Fruit fly (Drosophila melanogaster) whole organism, embryonic: Measurements from ENCODE around the gene GstO3.

Experiments
- Antp ChIP-seq: fragments of 200-800 bp; sonication (Bioruptor generic); optimal IDR thresholded peaks from 3 replicates; lab custom pipeline; 2016; ENCODE audit warnings: missing biosample characterization, missing genetic modification characterization
- BtbVII ChIP-seq: fragments of 200-800 bp; sonication (Bioruptor generic); optimal IDR thresholded peaks from 3 replicates; lab custom pipeline; 2017; ENCODE audit warnings: missing biosample characterization, mild to moderate bottlenecking, missing genetic modification characterization
- CG10147 ChIP-seq: fragments of 200-800 bp; sonication (Bioruptor generic); optimal IDR thresholded peaks from 2 replicates; lab custom pipeline; 2019; ENCODE audit warnings: missing biosample characterization, mild to moderate bottlenecking, missing genetic modification characterization, moderate library complexity
- CG11504 ChIP-seq: fragments of 200-800 bp; sonication (Bioruptor generic); optimal IDR thresholded peaks from 3 replicates; lab custom pipeline; 2019; ENCODE audit warnings: missing biosample characterization, mild to moderate bottlenecking, missing genetic modification characterization, moderate library complexity
- CG11695 ChIP-seq: fragments of 200-800 bp; sonication (Bioruptor generic); IDR thresholded peaks from 3 replicates; pipeline ENCODE4 v1.3.6; 2022; ENCODE audit warnings: missing biosample characterization, missing genetic modification characterization
- CG12659 ChIP-seq: fragments of 200-800 bp; sonication (Bioruptor generic); optimal IDR thresholded peaks from 3 replicates; lab custom pipeline; 2017; ENCODE audit warnings: mild to moderate bottlenecking, missing biosample characterization, missing genetic modification reagents, missing genetic modification characterization
- CG12744 ChIP-seq: fragments of 200-800 bp; sonication (Bioruptor generic); optimal IDR thresholded peaks from 2 replicates; lab custom pipeline; 2016; ENCODE audit warnings: missing biosample characterization, missing genetic modification characterization
- CG13287 ChIP-seq: fragments of 200-800 bp; sonication (Bioruptor generic); IDR thresholded peaks from 2 replicates; pipeline ENCODE4 v1.3.6; 2022; ENCODE audit warnings: missing biosample characterization, missing genetic modification characterization; ENCODE audit not compliant: partially characterized antibody
- CG13624 ChIP-seq: fragments of 200-800 bp; sonication (Bioruptor generic); optimal IDR thresholded peaks from 2 replicates; lab custom pipeline; 2016; ENCODE audit warnings: missing biosample characterization, missing genetic modification characterization
- CG13894 ChIP-seq: fragments of 200-800 bp; sonication (Bioruptor generic); optimal IDR thresholded peaks from 3 replicates; lab custom pipeline; 2018; ENCODE audit warnings: missing biosample characterization, mild to moderate bottlenecking, missing genetic modification characterization, moderate library complexity
- CG15696 ChIP-seq: fragments of 200-800 bp; sonication (Bioruptor generic); optimal IDR thresholded peaks from 2 replicates; lab custom pipeline; 2019; ENCODE audit warnings: missing biosample characterization, mild to moderate bottlenecking, missing genetic modification characterization, moderate library complexity
- CG1602 ChIP-seq: fragments of 200-800 bp; sonication (Bioruptor generic); optimal IDR thresholded peaks from 3 replicates; lab custom pipeline; 2016; ENCODE audit warnings: missing biosample characterization, missing genetic modification characterization
- CG17385 ChIP-seq: fragments of 200-800 bp; sonication (Bioruptor generic); optimal IDR thresholded peaks from 3 replicates; lab custom pipeline; 2018; ENCODE audit warnings: missing biosample characterization, mild to moderate bottlenecking, missing genetic modification characterization
- CG17612 ChIP-seq: fragments of 200-800 bp; sonication (Bioruptor generic); IDR thresholded peaks from 2 replicates; pipeline ENCODE4 v1.3.6; 2022; ENCODE audit warnings: missing biosample characterization, missing genetic modification characterization
- CG2712 ChIP-seq: fragments of 200-800 bp; optimal IDR thresholded peaks from 3 replicates; lab custom pipeline; 2019; ENCODE audit warnings: missing biosample characterization, mild to moderate bottlenecking, missing genetic modification characterization, moderate library complexity
- CG30020 ChIP-seq: fragments of 200-800 bp; optimal IDR thresholded peaks from 2 replicates; lab custom pipeline; 2019; ENCODE audit warnings: missing biosample characterization, mild to moderate bottlenecking, missing genetic modification characterization, moderate library complexity
- CG32772 ChIP-seq: fragments of 200-800 bp; sonication (Bioruptor generic); IDR thresholded peaks from 2 replicates; pipeline ENCODE4 v1.3.6; 2022; ENCODE audit warnings: missing biosample characterization, missing genetic modification characterization
- CG33557 ChIP-seq: fragments of 200-800 bp; sonication (Bioruptor generic); optimal IDR thresholded peaks from 2 replicates; lab custom pipeline; 2019; ENCODE audit warnings: missing biosample characterization, mild to moderate bottlenecking, missing genetic modification characterization, moderate library complexity
- CG4328 ChIP-seq: fragments of 200-800 bp; sonication (Bioruptor generic); optimal IDR thresholded peaks from 3 replicates; lab custom pipeline; 2017; ENCODE audit warnings: missing biosample characterization, missing genetic modification reagents, missing genetic modification characterization
- CG6689 ChIP-seq: fragments of 200-800 bp; sonication (Bioruptor generic); IDR thresholded peaks from 2 replicates; pipeline ENCODE4 v1.3.6; 2022; ENCODE audit warnings: missing biosample characterization, missing genetic modification characterization
- CG7372 ChIP-seq: fragments of 200-800 bp; sonication (Bioruptor generic); IDR thresholded peaks from 2 replicates; pipeline ENCODE4 v1.3.6; 2022; ENCODE audit warnings: missing biosample characterization, missing genetic modification characterization
- CG8290 ChIP-seq, 3 experiments: fragments of 200-800 bp; sonication (Bioruptor generic); optimal IDR thresholded peaks; 2 replicates each; lab custom pipeline; 2016 to 2019; ENCODE audit warnings: missing biosample characterization in 3 of 3, missing genetic modification characterization in 3 of 3, mild to moderate bottlenecking in 2 of 3, moderate library complexity in 1 of 3
- CG9609 ChIP-seq: fragments of 200-800 bp; sonication (Bioruptor generic); optimal IDR thresholded peaks from 3 replicates; lab custom pipeline; 2016; ENCODE audit warnings: missing biosample characterization, missing genetic modification characterization
- Camta ChIP-seq: fragments of 200-800 bp; sonication (Bioruptor generic); optimal IDR thresholded peaks from 2 replicates; lab custom pipeline; 2016; ENCODE audit warnings: missing biosample characterization, missing genetic modification characterization
- Dbx ChIP-seq: fragments of 200-800 bp; sonication (Bioruptor generic); IDR thresholded peaks from 3 replicates; pipeline ENCODE4 v1.3.6; 2022; ENCODE audit warnings: missing biosample characterization, missing genetic modification characterization
- Deaf1 ChIP-seq: fragments of 200-800 bp; optimal IDR thresholded peaks from 3 replicates; lab custom pipeline; 2019; ENCODE audit warnings: missing biosample characterization, mild to moderate bottlenecking, missing genetic modification characterization, moderate library complexity
- Dip3 ChIP-seq: fragments of 200-800 bp; sonication (Bioruptor generic); optimal IDR thresholded peaks from 3 replicates; lab custom pipeline; 2016; ENCODE audit warnings: missing biosample characterization, missing genetic modification characterization
- Eip74EF ChIP-seq, 2 experiments: fragments of 200-800 bp in 1 of 2; fragments of >200 bp in 1 of 2; sonication (Bioruptor generic) in 1 of 2; optimal IDR thresholded peaks; 2 replicates each; lab custom pipeline; 2017 to 2019; ENCODE audit warnings: missing biosample characterization in 2 of 2, missing genetic modification characterization in 2 of 2, mild to moderate bottlenecking in 1 of 2, moderate library complexity in 1 of 2
- NC2β ChIP-seq: fragments of 200-800 bp; sonication (Bioruptor generic); optimal IDR thresholded peaks from 2 replicates; lab custom pipeline; 2016; ENCODE audit warnings: missing biosample characterization, missing genetic modification characterization
- Vsx1 ChIP-seq: fragments of 200-800 bp; sonication (Bioruptor generic); optimal IDR thresholded peaks from 2 replicates; lab custom pipeline; 2017; ENCODE audit warnings: missing biosample characterization, mild to moderate bottlenecking, missing genetic modification characterization, missing genetic modification reagents
- amos ChIP-seq: fragments of 200-800 bp; sonication (Bioruptor generic); IDR thresholded peaks from 2 replicates; pipeline ENCODE4 v1.3.6; 2022; ENCODE audit warnings: missing biosample characterization, missing genetic modification characterization; ENCODE audit not compliant: partially characterized antibody
- bsh ChIP-seq, 2 experiments: fragments of 200-800 bp; sonication (Bioruptor generic); optimal IDR thresholded peaks; 2 replicates each; lab custom pipeline; 2017 to 2018; ENCODE audit warnings: mild to moderate bottlenecking in 2 of 2, missing biosample characterization in 2 of 2, missing genetic modification characterization in 2 of 2, moderate library complexity in 1 of 2
- chinmo ChIP-seq: fragments of 200-800 bp; sonication (Bioruptor generic); IDR thresholded peaks from 4 replicates; pipeline ENCODE4 v1.3.6; 2022; ENCODE audit warnings: missing biosample characterization, missing genetic modification characterization; ENCODE audit not compliant: partially characterized antibody
- dysf ChIP-seq: fragments of 200-800 bp; sonication (Bioruptor generic); IDR thresholded peaks from 3 replicates; pipeline ENCODE4 v1.3.6; 2022; ENCODE audit warnings: missing biosample characterization, missing genetic modification characterization
- eve ChIP-seq, 2 experiments: fragments of >200 bp; optimal IDR thresholded peaks; 2 replicates each; lab custom pipeline; 2017; ENCODE audit warnings: missing biosample characterization in 2 of 2, missing genetic modification characterization in 2 of 2
- gem ChIP-seq: fragments of 200-800 bp; sonication (Bioruptor generic); optimal IDR thresholded peaks from 2 replicates; lab custom pipeline; 2019; ENCODE audit warnings: missing biosample characterization, mild to moderate bottlenecking, missing genetic modification characterization, moderate library complexity
- gro ChIP-seq: fragments of 200-800 bp; sonication (Bioruptor generic); optimal IDR thresholded peaks from 2 replicates; lab custom pipeline; 2016; ENCODE audit warnings: missing biosample characterization, missing genetic modification characterization
- h ChIP-seq: fragments of >200 bp; optimal IDR thresholded peaks from 2 replicates; lab custom pipeline; 2017
- ken ChIP-seq: fragments of 200-800 bp; sonication (Bioruptor generic); IDR thresholded peaks from 3 replicates; pipeline ENCODE4 v1.3.6; 2022; ENCODE audit warnings: missing biosample characterization, missing genetic modification characterization
- nmo ChIP-seq: fragments of 200-800 bp; sonication (Bioruptor generic); optimal IDR thresholded peaks from 2 replicates; lab custom pipeline; 2018; ENCODE audit warnings: missing biosample characterization, mild to moderate bottlenecking, missing genetic modification characterization, moderate library complexity
- onecut ChIP-seq: fragments of 200-800 bp; sonication (Bioruptor generic); IDR thresholded peaks from 2 replicates; pipeline ENCODE4 v1.3.6; 2022; ENCODE audit warnings: missing biosample characterization, missing genetic modification characterization
- pb ChIP-seq: fragments of 200-800 bp; sonication (Bioruptor generic); optimal IDR thresholded peaks from 3 replicates; lab custom pipeline; 2016; ENCODE audit warnings: missing biosample characterization, missing genetic modification characterization
- phol ChIP-seq: fragments of 200-800 bp; sonication (Bioruptor generic); optimal IDR thresholded peaks from 3 replicates; lab custom pipeline; 2018; ENCODE audit warnings: missing biosample characterization, mild to moderate bottlenecking, missing genetic modification characterization, moderate library complexity
- salm ChIP-seq: fragments of 200-800 bp; sonication (Bioruptor generic); optimal IDR thresholded peaks from 2 replicates; lab custom pipeline; 2018; ENCODE audit warnings: missing biosample characterization, mild to moderate bottlenecking, missing genetic modification characterization
- ssp ChIP-seq: fragments of 200-800 bp; sonication (Bioruptor generic); IDR thresholded peaks from 2 replicates; pipeline ENCODE4 v1.3.6; 2022; ENCODE audit warnings: missing biosample characterization, missing genetic modification characterization
- toy ChIP-seq: fragments of 200-800 bp; sonication (Bioruptor generic); IDR thresholded peaks from 2 replicates; pipeline ENCODE4 v1.3.6; 2022; ENCODE audit warnings: missing biosample characterization, missing genetic modification characterization
- trh ChIP-seq: fragments of 200-800 bp; sonication (Bioruptor generic); optimal IDR thresholded peaks from 2 replicates; lab custom pipeline; 2016; ENCODE audit warnings: missing biosample characterization, missing genetic modification characterization
- wdn ChIP-seq: fragments of 200-800 bp; sonication (Bioruptor generic); IDR thresholded peaks from 2 replicates; pipeline ENCODE4 v1.3.6; 2022; ENCODE audit warnings: missing biosample characterization, missing genetic modification characterization

Gene GstO3

DNA sequence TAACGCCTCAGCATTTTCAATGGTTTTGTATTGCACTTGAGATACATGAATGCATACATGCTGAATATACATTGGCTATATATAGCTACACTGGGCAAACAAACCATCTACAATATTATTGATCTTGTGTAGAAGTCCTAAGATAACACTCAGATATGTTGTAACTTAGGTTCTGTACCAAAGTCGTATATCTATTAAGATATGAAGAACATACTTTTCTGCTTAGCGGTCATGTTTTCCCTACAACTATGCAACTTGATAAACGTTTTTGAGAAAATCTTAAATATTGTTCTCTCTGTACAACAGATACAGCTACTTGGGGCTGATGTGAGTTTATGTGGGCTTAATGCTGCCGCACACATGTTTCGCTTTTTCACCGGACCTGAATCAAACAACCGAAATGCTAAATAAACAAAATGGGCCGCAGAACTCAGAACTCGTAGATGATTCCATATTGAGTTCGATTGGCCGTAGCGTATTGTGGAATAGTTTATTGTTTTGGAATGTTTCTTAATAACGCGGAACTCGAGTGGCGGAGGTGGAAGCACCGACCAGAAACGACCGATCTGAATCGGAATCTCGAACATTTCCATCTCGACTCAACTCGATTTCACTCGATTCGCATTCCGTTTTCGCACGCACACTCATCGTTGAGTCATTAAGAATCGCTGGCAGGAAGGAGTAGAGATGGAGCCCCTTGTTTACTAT is 30.7 kb downstream of the GstO3 start (continued):
- peak; percentile 37 for TF ChIP-seq CG1602 (GFP tag; lab: Kevin White, UChicago)
- TF ChIP-seq CG6689: peak; percentile 54; the same call in 1 of the 2 replicates
- TF ChIP-seq h (lab: Kevin White, UChicago): no peak
- TF ChIP-seq phol: peak; percentile 55
- TF ChIP-seq pb (GFP tag; lab: Kevin White, UChicago): peak; percentile 6
- TF ChIP-seq NC2β (GFP tag; lab: Kevin White, UChicago): no peak
- TF ChIP-seq CG11504: peak; percentile 58
- peak in 1 of 2 experiments; percentile 83 for TF ChIP-seq eve (GFP tag; optimal IDR thresholded peaks at IDR 0.05; lab: Kevin White, UChicago)
- TF ChIP-seq nmo (GFP tag; lab: Kevin White, UChicago): peak; percentile 50
- peak; percentile 18 for TF ChIP-seq salm
- no peak for TF ChIP-seq CG7372 (GFP tag; lab: Robert Waterston, UW)
- peak in 1 of 2 experiments; percentile 64 for TF ChIP-seq Eip74EF (GFP tag; optimal IDR thresholded peaks at IDR 0.05; lab: Kevin White, UChicago)
- TF ChIP-seq CG12744: no peak
- no peak for TF ChIP-seq CG32772 (GFP tag; lab: Robert Waterston, UW)
- no peak for TF ChIP-seq CG17612 (GFP tag; lab: Robert Waterston, UW)
- peak; percentile 53; the same call in 2 of the 3 replicates for TF ChIP-seq CG11695 (GFP tag; lab: Robert Waterston, UW)
- peak; percentile 17 to 78 for TF ChIP-seq bsh (GFP tag; optimal IDR thresholded peaks at IDR 0.05; lab: Kevin White, UChicago)
- TF ChIP-seq CG8290 (GFP tag; optimal IDR thresholded peaks at IDR 0.05; lab: Kevin White, UChicago): peak; percentile 18
- peak in 1 of 2 experiments; percentile 37 for TF ChIP-seq CG8290 (tag; optimal IDR thresholded peaks at IDR 0.05; lab: Kevin White, UChicago)
- TF ChIP-seq CG13624 (GFP tag; lab: Kevin White, UChicago): peak; percentile 3
- no peak for TF ChIP-seq toy (GFP tag; lab: Robert Waterston, UW)
- TF ChIP-seq CG12659 (GFP tag; lab: Kevin White, UChicago): peak; percentile 15
- TF ChIP-seq dysf (GFP tag; lab: Robert Waterston, UW): peak; percentile 66; the same call in 2 of the 3 replicates
- peak; percentile 56 for TF ChIP-seq Antp
- TF ChIP-seq Dip3 (GFP tag; lab: Kevin White, UChicago): no peak
- TF ChIP-seq CG17385 (GFP tag; lab: Kevin White, UChicago): peak; percentile 40
- TF ChIP-seq CG10147 (GFP tag; lab: Kevin White, UChicago): peak; percentile 15
- TF ChIP-seq wdn: no peak
- peak; percentile 70 for TF ChIP-seq CG2712 (tag; lab: Kevin White, UChicago)
- TF ChIP-seq CG4328 (GFP tag; lab: Kevin White, UChicago): peak; percentile 44
- TF ChIP-seq trh: no peak
- peak; percentile 76 for TF ChIP-seq gem (tag; lab: Kevin White, UChicago)
- no peak for TF ChIP-seq ken
- TF ChIP-seq Deaf1 (tag; lab: Kevin White, UChicago): no peak
- TF ChIP-seq gro (GFP tag; lab: Kevin White, UChicago): peak; percentile 50
- TF ChIP-seq BtbVII (GFP tag; lab: Kevin White, UChicago): peak; percentile 3
- TF ChIP-seq Vsx1: peak; percentile 67
- peak; percentile 79; the same call in 2 of the 4 replicates for TF ChIP-seq chinmo (GFP tag; lab: Robert Waterston, UW)
- 0 out of 3 replicates have a peak, but pooled peaks have one; percentile 19 for TF ChIP-seq Dbx (GFP tag; lab: Robert Waterston, UW)
- peak; percentile 3 for TF ChIP-seq CG30020
- peak; percentile 16; the same call in 1 of the 2 replicates for TF ChIP-seq onecut (GFP tag; lab: Robert Waterston, UW)
- TF ChIP-seq CG9609: peak; percentile 40
- TF ChIP-seq ssp (GFP tag; lab: Robert Waterston, UW): no peak
- TF ChIP-seq CG13894 (tag; lab: Kevin White, UChicago): peak; percentile 45
- peak; percentile 64 for TF ChIP-seq CG33557 (GFP tag; lab: Kevin White, UChicago)
- no peak for TF ChIP-seq CG13287 (GFP tag; lab: Robert Waterston, UW)
- TF ChIP-seq Camta (GFP tag; lab: Kevin White, UChicago): peak; percentile 55
- no peak for TF ChIP-seq amos (GFP tag; lab: Robert Waterston, UW)
- TF ChIP-seq CG15696 (tag; lab: Kevin White, UChicago): peak; percentile 62
